Worm (Caenorhabditis elegans) whole organism, L1 larva: ENCODE data around the gene C06A8.6.
A peak's percentile ranks its signal among the peaks of the same experiment; 100 is the strongest.

ENCODE experiments used
- C04F5.9 ChIP-seq: sonication (generic microtip); optimal IDR thresholded peaks from 2 replicates; lab custom pipeline; 2016; ENCODE audit warnings: missing genetic modification characterization, missing compliant biosample characterization
- C16A3.4 ChIP-seq: fragments of 150-350 bp; optimal IDR thresholded peaks from 2 replicates; lab custom pipeline; 2014; ENCODE audit warnings: missing biosample characterization, missing genetic modification characterization
- C34B4.2 ChIP-seq: sonication (generic microtip); optimal IDR thresholded peaks from 2 replicates; lab custom pipeline; 2017; ENCODE audit warnings: mild to moderate bottlenecking, missing genetic modification characterization, missing compliant biosample characterization
- F16B12.6 ChIP-seq: fragments of 150-350 bp; optimal IDR thresholded peaks from 2 replicates; lab custom pipeline; 2014; ENCODE audit warnings: missing biosample characterization, missing genetic modification characterization
- aly-2 ChIP-seq: fragments of 150-350 bp; optimal IDR thresholded peaks from 2 replicates; lab custom pipeline; 2014; ENCODE audit warnings: missing biosample characterization, missing genetic modification characterization
- blmp-1 ChIP-seq: fragments of 150-350 bp; optimal IDR thresholded peaks from 2 replicates; lab custom pipeline; 2014; ENCODE audit warnings: missing biosample characterization, missing genetic modification characterization
- ceh-63 ChIP-seq: fragments of 200-800 bp; sonication (Bioruptor generic); optimal IDR thresholded peaks from 2 replicates; lab custom pipeline; 2018; ENCODE audit warnings: mild to moderate bottlenecking, missing genetic modification characterization, missing compliant biosample characterization
- ceh-8 ChIP-seq: fragments of 200-800 bp; sonication (Bioruptor generic); optimal IDR thresholded peaks from 2 replicates; lab custom pipeline; 2018; ENCODE audit warnings: mild to moderate bottlenecking, missing genetic modification characterization, moderate library complexity, missing compliant biosample characterization
- ceh-88 ChIP-seq: fragments of 200-800 bp; sonication (Bioruptor generic); IDR thresholded peaks from 2 replicates; pipeline ENCODE4 v1.3.6; 2022; ENCODE audit warnings: missing genetic modification characterization, missing compliant biosample characterization
- ces-1 ChIP-seq: fragments of 150-350 bp; optimal IDR thresholded peaks from 2 replicates; lab custom pipeline; 2014; ENCODE audit warnings: missing biosample characterization, missing genetic modification reagents, missing genetic modification characterization
- dsc-1 ChIP-seq: sonication (generic microtip); optimal IDR thresholded peaks from 2 replicates; lab custom pipeline; 2016; ENCODE audit warnings: mild to moderate bottlenecking, missing genetic modification characterization, missing compliant biosample characterization
- efl-1 ChIP-seq, 4 experiments: fragments of 150-350 bp; optimal IDR thresholded peaks in 3 of 4; peaks in 1 of 4; 1 replicate in 1 of 4; 2 replicates in 3 of 4; lab custom pipeline; 2014; ENCODE audit warnings: missing biosample characterization in 2 of 4, missing genetic modification characterization in 2 of 4, missing genetic modification reagents in 2 of 4
- elt-2 ChIP-seq: sonication (generic microtip); optimal IDR thresholded peaks from 2 replicates; lab custom pipeline; 2016; ENCODE audit warnings: missing genetic modification characterization, mild to moderate bottlenecking, inconsistent platforms, missing compliant biosample characterization, missing genetic modification reagents
- elt-3 ChIP-seq, 6 experiments: fragments of 150-350 bp in 1 of 6; sonication (generic microtip); optimal IDR thresholded peaks; 2 replicates each; lab custom pipeline; 2017 to 2018; ENCODE audit warnings: missing biosample characterization in 6 of 6, missing genetic modification characterization in 6 of 6, inconsistent platforms in 1 of 6
- fkh-10 ChIP-seq: sonication (generic microtip); optimal IDR thresholded peaks from 2 replicates; lab custom pipeline; 2017; ENCODE audit warnings: missing biosample characterization, missing genetic modification reagents, missing genetic modification characterization
- fkh-4 ChIP-seq: sonication (generic microtip); optimal IDR thresholded peaks from 2 replicates; lab custom pipeline; 2016; ENCODE audit warnings: missing compliant biosample characterization, missing genetic modification characterization, borderline replicate concordance
- fos-1 ChIP-seq: fragments of 150-350 bp; optimal IDR thresholded peaks from 2 replicates; lab custom pipeline; 2014; ENCODE audit warnings: missing biosample characterization, missing genetic modification characterization
- grh-1 ChIP-seq: fragments of 200-800 bp; sonication (Bioruptor generic); IDR thresholded peaks from 2 replicates; pipeline ENCODE4 v1.3.6; 2022; ENCODE audit warnings: missing genetic modification reagents, missing genetic modification characterization, missing compliant biosample characterization
- hlh-17 ChIP-seq: fragments of 200-800 bp; sonication (Bioruptor generic); optimal IDR thresholded peaks from 2 replicates; lab custom pipeline; 2018; ENCODE audit warnings: missing genetic modification characterization, mild to moderate bottlenecking, missing compliant biosample characterization, moderate library complexity, borderline replicate concordance
- hlh-4 ChIP-seq: sonication (generic microtip); optimal IDR thresholded peaks from 2 replicates; lab custom pipeline; 2016; ENCODE audit warnings: mild to moderate bottlenecking, missing genetic modification characterization, missing compliant biosample characterization
- hpl-2 ChIP-seq: fragments of 150-350 bp; optimal IDR thresholded peaks from 2 replicates; lab custom pipeline; 2014; ENCODE audit warnings: missing biosample characterization, missing genetic modification reagents, missing genetic modification characterization
- irx-1 ChIP-seq: sonication (generic microtip); optimal IDR thresholded peaks from 2 replicates; lab custom pipeline; 2016; ENCODE audit warnings: missing genetic modification characterization, missing compliant biosample characterization
- jun-1 ChIP-seq: fragments of 150-350 bp; optimal IDR thresholded peaks from 2 replicates; lab custom pipeline; 2014; ENCODE audit warnings: missing biosample characterization, missing genetic modification reagents, missing genetic modification characterization
- lin-14 ChIP-seq: fragments of 200-800 bp; sonication (Bioruptor generic); optimal IDR thresholded peaks from 2 replicates; lab custom pipeline; 2018; ENCODE audit warnings: mild to moderate bottlenecking, missing genetic modification characterization, moderate library complexity, missing compliant biosample characterization
- lin-35 ChIP-seq, 2 experiments: fragments of 150-350 bp; optimal IDR thresholded peaks; 2 replicates each; lab custom pipeline; 2014; ENCODE audit warnings: missing biosample characterization in 2 of 2, missing genetic modification characterization in 2 of 2, missing genetic modification reagents in 2 of 2
- lsy-2 ChIP-seq, 2 experiments: fragments of 150-350 bp; optimal IDR thresholded peaks; 2 replicates each; lab custom pipeline; 2014; ENCODE audit warnings: missing biosample characterization in 2 of 2, missing genetic modification characterization in 2 of 2
- mab-9 ChIP-seq: fragments of 200-800 bp; sonication (Bioruptor generic); IDR thresholded peaks from 2 replicates; pipeline ENCODE4 v1.3.6; 2022; ENCODE audit warnings: missing genetic modification reagents, missing genetic modification characterization, missing compliant biosample characterization
- mdl-1 ChIP-seq, 2 experiments: fragments of 150-350 bp; optimal IDR thresholded peaks; 2 replicates each; lab custom pipeline; 2014 to 2017; ENCODE audit warnings: missing biosample characterization in 2 of 2, missing genetic modification characterization in 2 of 2, inconsistent platforms in 1 of 2
- mef-2 ChIP-seq: fragments of 150-350 bp; optimal IDR thresholded peaks from 2 replicates; lab custom pipeline; 2014; ENCODE audit warnings: missing biosample characterization, missing genetic modification characterization
- nhr-12 ChIP-seq: sonication (generic microtip); optimal IDR thresholded peaks from 2 replicates; lab custom pipeline; 2017; ENCODE audit warnings: missing biosample characterization, missing genetic modification characterization
- nhr-19 ChIP-seq: fragments of 200-800 bp; sonication (Bioruptor generic); conservative IDR thresholded peaks from 2 replicates; pipeline ENCODE4 v1.3.6; 2022; ENCODE audit warnings: missing genetic modification characterization, missing compliant biosample characterization
- nhr-20 ChIP-seq: sonication (generic microtip); optimal IDR thresholded peaks from 2 replicates; lab custom pipeline; 2016; ENCODE audit warnings: mild to moderate bottlenecking, missing genetic modification characterization, missing compliant biosample characterization
- nhr-47 ChIP-seq: sonication (generic microtip); optimal IDR thresholded peaks from 2 replicates; lab custom pipeline; 2016; ENCODE audit warnings: mild to moderate bottlenecking, missing genetic modification characterization, moderate library complexity, missing compliant biosample characterization
- nhr-71 ChIP-seq: sonication (generic microtip); optimal IDR thresholded peaks from 2 replicates; lab custom pipeline; 2016; ENCODE audit warnings: mild to moderate bottlenecking, missing genetic modification characterization, moderate library complexity, missing compliant biosample characterization
- nhr-85 ChIP-seq: sonication (generic microtip); peaks from one replicate; lab custom pipeline; 2016; ENCODE audit warnings: missing genetic modification characterization, inconsistent platforms, missing compliant biosample characterization
- nhr-90 ChIP-seq: sonication (generic microtip); optimal IDR thresholded peaks from 2 replicates; lab custom pipeline; 2016; ENCODE audit warnings: mild to moderate bottlenecking, missing genetic modification characterization, missing compliant biosample characterization; ENCODE audit not compliant: poor library complexity
- pax-3 ChIP-seq: fragments of 200-800 bp; sonication (Bioruptor generic); optimal IDR thresholded peaks from 2 replicates; lab custom pipeline; 2018; ENCODE audit warnings: mild to moderate bottlenecking, missing genetic modification characterization, moderate library complexity, missing compliant biosample characterization
- pqm-1 ChIP-seq: sonication (generic microtip); optimal IDR thresholded peaks from 3 replicates; lab custom pipeline; 2017; ENCODE audit warnings: missing biosample characterization, missing genetic modification characterization
- rnt-1 ChIP-seq: sonication (generic microtip); optimal IDR thresholded peaks from 2 replicates; lab custom pipeline; 2016; ENCODE audit warnings: mild to moderate bottlenecking, missing genetic modification characterization, moderate library complexity, missing compliant biosample characterization
- snu-23 ChIP-seq: sonication (generic microtip); optimal IDR thresholded peaks from 2 replicates; lab custom pipeline; 2016; ENCODE audit warnings: missing genetic modification characterization, missing compliant biosample characterization
- sptf-1 ChIP-seq: fragments of 150-350 bp; optimal IDR thresholded peaks from 2 replicates; lab custom pipeline; 2014; ENCODE audit warnings: missing biosample characterization, missing genetic modification characterization
- swsn-7 ChIP-seq: sonication (generic microtip); optimal IDR thresholded peaks from 2 replicates; lab custom pipeline; 2016; ENCODE audit warnings: missing genetic modification characterization, missing compliant biosample characterization
- tbx-2 ChIP-seq: sonication (generic microtip); optimal IDR thresholded peaks from 2 replicates; lab custom pipeline; 2016; ENCODE audit warnings: missing genetic modification characterization, missing compliant biosample characterization
- tlp-1 ChIP-seq: fragments of 150-350 bp; optimal IDR thresholded peaks from 2 replicates; lab custom pipeline; 2014; ENCODE audit warnings: missing biosample characterization, missing genetic modification characterization
- unc-30 ChIP-seq: sonication (generic microtip); optimal IDR thresholded peaks from 2 replicates; lab custom pipeline; 2017; ENCODE audit warnings: missing biosample characterization, missing genetic modification characterization
- unc-62 ChIP-seq: fragments of 150-350 bp; optimal IDR thresholded peaks from 2 replicates; lab custom pipeline; 2014; ENCODE audit warnings: missing biosample characterization, missing genetic modification reagents, missing genetic modification characterization
- unc-98 ChIP-seq: fragments of 200-800 bp; sonication (Bioruptor generic); IDR thresholded peaks from 2 replicates; pipeline ENCODE4 v1.3.6; 2022; ENCODE audit warnings: missing genetic modification characterization, missing compliant biosample characterization

The C06A8.6 gene

DNA sequence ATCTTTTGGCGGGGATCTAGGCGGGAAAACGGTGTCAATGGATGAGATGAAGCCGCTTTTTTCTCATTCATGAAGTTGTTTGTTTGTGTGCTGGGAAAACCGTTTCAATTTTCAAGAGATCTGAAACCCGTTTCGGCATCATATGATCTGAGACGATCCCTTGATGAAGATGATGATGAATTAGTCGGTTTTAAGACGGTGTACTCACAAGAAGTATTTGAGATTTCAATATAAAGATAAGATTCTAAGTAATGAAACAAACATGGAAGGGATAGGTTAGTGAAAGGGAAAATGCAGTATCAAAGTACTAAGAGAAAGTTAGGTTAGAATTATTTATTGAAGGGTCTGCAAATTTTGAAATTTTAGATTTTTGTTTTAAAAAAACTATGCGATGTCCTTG lies 35.9 kb downstream of the C06A8.6 start (continued):
- no peak for TF ChIP-seq ces-1 (GFP tag; lab: Kevin White, UChicago)

DNA sequence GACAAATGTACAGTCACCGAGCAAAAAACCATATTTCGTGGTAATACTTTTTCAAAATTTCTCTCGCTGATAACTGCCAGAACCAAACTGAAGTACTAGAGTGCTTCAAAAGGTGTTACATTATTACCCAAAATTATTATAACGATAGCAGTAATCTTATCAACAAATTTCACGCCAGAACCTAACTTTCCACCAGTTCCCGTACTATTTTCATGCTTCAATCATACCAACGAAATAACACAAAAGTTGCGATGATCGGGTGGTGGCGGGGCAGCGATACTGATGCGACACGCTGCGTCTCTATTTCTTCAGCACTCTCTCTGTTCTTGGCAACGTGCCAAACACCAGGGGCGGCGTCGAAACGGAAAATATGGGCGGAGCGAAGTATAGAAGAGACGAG lies 36.7 kb downstream of the C06A8.6 start:
- TF ChIP-seq efl-1 (optimal IDR thresholded peaks at IDR 0.05; lab: Kevin White, UChicago) (peak in 1 of 2 experiments; percentile 13), efl-1 (GFP tag; optimal IDR thresholded peaks at IDR 0.05 in 1 of 2; lab: Kevin White, UChicago) (peak in 1 of 2 experiments; percentile 94), grh-1 (GFP tag; lab: Robert Waterston, UW) (0 out of 2 replicates have a peak, but pooled peaks have one; percentile 6), elt-2 (tag; lab: Kevin White, UChicago) (peak; percentile 94), hlh-4 (tag; lab: Kevin White, UChicago) (no peak), tbx-2 (peak; percentile 7), F16B12.6 (tag; lab: Kevin White, UChicago) (no peak), nhr-12 (tag; lab: Kevin White, UChicago) (no peak), nhr-20 (tag; lab: Kevin White, UChicago) (peak; percentile 52), pax-3 (no peak), irx-1 (tag; lab: Kevin White, UChicago) (peak; percentile 13), ceh-8 (GFP tag; lab: Kevin White, UChicago) (no peak), aly-2 (tag; lab: Kevin White, UChicago) (no peak), unc-62 (no peak), C16A3.4 (tag; lab: Kevin White, UChicago) (no peak), C34B4.2 (tag; lab: Kevin White, UChicago) (no peak), nhr-47 (peak; percentile 36), fkh-10 (GFP tag; lab: Kevin White, UChicago) (no peak), sptf-1 (tag; lab: Kevin White, UChicago) (no peak), swsn-7 (tag; lab: Kevin White, UChicago) (peak; percentile 40), nhr-71 (tag; lab: Kevin White, UChicago) (peak; percentile 70), mdl-1 (tag; optimal IDR thresholded peaks at IDR 0.05; lab: Kevin White, UChicago) (peak in 1 of 2 experiments; percentile 39), ceh-88 (GFP tag; lab: Robert Waterston, UW) (no peak), unc-98 (no peak), fos-1 (tag; lab: Kevin White, UChicago) (no peak), tlp-1 (tag; lab: Kevin White, UChicago) (peak; percentile 25), rnt-1 (tag; lab: Kevin White, UChicago) (peak; percentile 66), elt-3 (tag; optimal IDR thresholded peaks at IDR 0.05; lab: Kevin White, UChicago) (peak in 1 of 6 experiments; percentile 4), nhr-19 (GFP tag; lab: Robert Waterston, UW) (peak; percentile 58), unc-30 (tag; lab: Kevin White, UChicago) (no peak), nhr-90 (tag; lab: Kevin White, UChicago) (peak; percentile 55), lin-35 (GFP tag; optimal IDR thresholded peaks at IDR 0.05; lab: Kevin White, UChicago) (peak in 1 of 2 experiments; percentile 61), fkh-4 (tag; lab: Kevin White, UChicago) (no peak), hlh-17 (GFP tag; lab: Kevin White, UChicago) (no peak), snu-23 (GFP tag; lab: Kevin White, UChicago) (peak; percentile 45), lin-14 (GFP tag; lab: Kevin White, UChicago) (peak; percentile 78), pqm-1 (tag; lab: Kevin White, UChicago) (peak; percentile 38), lsy-2 (tag; optimal IDR thresholded peaks at IDR 0.05; lab: Kevin White, UChicago) (peak; percentile 17 to 20), hpl-2 (GFP tag; lab: Kevin White, UChicago) (no peak), jun-1 (tag; lab: Kevin White, UChicago) (no peak), C04F5.9 (no peak), nhr-85 (tag; lab: Kevin White, UChicago) (peak; percentile 86), mab-9 (GFP tag; lab: Robert Waterston, UW) (no peak), dsc-1 (no peak), blmp-1 (tag; lab: Kevin White, UChicago) (peak; percentile 57), ceh-63 (no peak), mef-2 (tag; lab: Kevin White, UChicago) (no peak)
